Worm (Caenorhabditis elegans) whole organism, L3 larva: ENCODE measurements around the gene F54E12.2.
A peak's percentile ranks its signal among the peaks of the same experiment; 100 is the strongest.

Experiments
- ZK546.5 ChIP-seq: sonication (generic microtip); optimal IDR thresholded peaks from 2 replicates; lab custom pipeline; 2017; ENCODE audit warnings: missing biosample characterization, missing genetic modification characterization
- aly-2 ChIP-seq: fragments of 150-350 bp; optimal IDR thresholded peaks from 2 replicates; lab custom pipeline; 2014; ENCODE audit warnings: missing biosample characterization, missing genetic modification characterization
- ceh-16 ChIP-seq: sonication (generic microtip); optimal IDR thresholded peaks from 2 replicates; lab custom pipeline; 2017; ENCODE audit warnings: missing biosample characterization, missing genetic modification characterization
- ceh-28 ChIP-seq: fragments of 150-350 bp; optimal IDR thresholded peaks from 2 replicates; lab custom pipeline; 2014; ENCODE audit warnings: missing biosample characterization, missing genetic modification reagents, missing genetic modification characterization
- ceh-82 ChIP-seq: fragments of 150-350 bp; optimal IDR thresholded peaks from 2 replicates; lab custom pipeline; 2014; ENCODE audit warnings: missing biosample characterization, missing genetic modification characterization
- daf-12 ChIP-seq: fragments of 150-350 bp; optimal IDR thresholded peaks from 2 replicates; lab custom pipeline; 2014; ENCODE audit warnings: missing biosample characterization, missing genetic modification reagents, missing genetic modification characterization
- egl-5 ChIP-seq: fragments of 150-350 bp; optimal IDR thresholded peaks from 2 replicates; lab custom pipeline; 2017; ENCODE audit warnings: missing biosample characterization, missing genetic modification reagents, missing genetic modification characterization, inconsistent platforms
- elt-1 ChIP-seq: fragments of 150-350 bp; optimal IDR thresholded peaks from 2 replicates; lab custom pipeline; 2014; ENCODE audit warnings: missing biosample characterization, missing genetic modification characterization
- elt-2 ChIP-seq: sonication (generic microtip); optimal IDR thresholded peaks from 2 replicates; lab custom pipeline; 2016; ENCODE audit warnings: missing genetic modification reagents, mild to moderate bottlenecking, missing genetic modification characterization, missing compliant biosample characterization
- eor-1 ChIP-seq, 2 experiments: fragments of 150-350 bp; optimal IDR thresholded peaks; 2 replicates each; lab custom pipeline; 2014 to 2018; ENCODE audit warnings: missing biosample characterization in 2 of 2, missing genetic modification characterization in 2 of 2
- fkh-10 ChIP-seq: sonication (generic microtip); optimal IDR thresholded peaks from 2 replicates; lab custom pipeline; 2017; ENCODE audit warnings: missing biosample characterization, missing genetic modification reagents, missing genetic modification characterization
- fkh-2 ChIP-seq: fragments of 150-350 bp; optimal IDR thresholded peaks from 2 replicates; lab custom pipeline; 2014; ENCODE audit warnings: missing biosample characterization, missing genetic modification reagents, missing genetic modification characterization
- fos-1 ChIP-seq: fragments of 150-350 bp; optimal IDR thresholded peaks from 2 replicates; lab custom pipeline; 2014; ENCODE audit warnings: missing biosample characterization, missing genetic modification characterization
- hmg-11 ChIP-seq: sonication (generic microtip); optimal IDR thresholded peaks from 2 replicates; lab custom pipeline; 2016; ENCODE audit warnings: missing genetic modification characterization, missing compliant biosample characterization
- jun-1 ChIP-seq: fragments of 150-350 bp; optimal IDR thresholded peaks from 2 replicates; lab custom pipeline; 2014; ENCODE audit warnings: missing biosample characterization, missing genetic modification reagents, missing genetic modification characterization
- lin-15B ChIP-seq: fragments of 150-350 bp; optimal IDR thresholded peaks from 2 replicates; lab custom pipeline; 2014; ENCODE audit warnings: missing biosample characterization, missing genetic modification characterization
- lin-39 ChIP-seq: fragments of 150-350 bp; optimal IDR thresholded peaks from 2 replicates; lab custom pipeline; 2018; ENCODE audit warnings: missing biosample characterization, missing genetic modification reagents, missing genetic modification characterization
- mml-1 ChIP-seq: fragments of 150-350 bp; sonication (generic microtip); optimal IDR thresholded peaks from 3 replicates; lab custom pipeline; 2014; ENCODE audit warnings: missing biosample characterization, missing genetic modification characterization
- nhr-12 ChIP-seq: fragments of 150-350 bp; optimal IDR thresholded peaks from 2 replicates; lab custom pipeline; 2014; ENCODE audit warnings: missing biosample characterization, missing genetic modification characterization
- nhr-23 ChIP-seq: fragments of 150-350 bp; optimal IDR thresholded peaks from 2 replicates; lab custom pipeline; 2014; ENCODE audit warnings: missing biosample characterization, missing genetic modification reagents, missing genetic modification characterization
- nhr-25 ChIP-seq: sonication (generic microtip); optimal IDR thresholded peaks from 2 replicates; lab custom pipeline; 2017; ENCODE audit warnings: missing biosample characterization, missing genetic modification characterization
- nhr-43 ChIP-seq: sonication (generic microtip); optimal IDR thresholded peaks from 2 replicates; lab custom pipeline; 2016; ENCODE audit warnings: mild to moderate bottlenecking, missing genetic modification characterization, missing compliant biosample characterization; ENCODE audit not compliant: poor library complexity, severe bottlenecking
- nhr-76 ChIP-seq: fragments of 150-350 bp; sonication (generic microtip); optimal IDR thresholded peaks from 5 replicates; lab custom pipeline; 2014; ENCODE audit warnings: missing biosample characterization, missing genetic modification characterization
- nhr-77 ChIP-seq: fragments of 150-350 bp; optimal IDR thresholded peaks from 2 replicates; lab custom pipeline; 2014; ENCODE audit warnings: missing biosample characterization, missing genetic modification characterization
- pha-4 ChIP-seq: fragments of 150-350 bp; optimal IDR thresholded peaks from 2 replicates; lab custom pipeline; 2014; ENCODE audit warnings: missing biosample characterization, missing genetic modification reagents, missing genetic modification characterization
- pqm-1 ChIP-seq: fragments of 150-350 bp; optimal IDR thresholded peaks from 2 replicates; lab custom pipeline; 2017; ENCODE audit warnings: missing biosample characterization, missing genetic modification characterization, inconsistent platforms
- sea-2 ChIP-seq: fragments of 150-350 bp; sonication (generic microtip); optimal IDR thresholded peaks from 4 replicates; lab custom pipeline; 2014; ENCODE audit warnings: missing biosample characterization, missing genetic modification reagents, missing genetic modification characterization
- skn-1 ChIP-seq: fragments of 150-350 bp; optimal IDR thresholded peaks from 2 replicates; lab custom pipeline; 2014; ENCODE audit warnings: missing biosample characterization, missing genetic modification characterization
- snpc-4 ChIP-seq: fragments of 150-350 bp; optimal IDR thresholded peaks from 2 replicates; lab custom pipeline; 2014; ENCODE audit warnings: missing biosample characterization, missing genetic modification characterization
- tbx-2 ChIP-seq: sonication (generic microtip); optimal IDR thresholded peaks from 2 replicates; lab custom pipeline; 2016; ENCODE audit warnings: mild to moderate bottlenecking, missing genetic modification characterization, missing compliant biosample characterization
- unc-62 ChIP-seq: fragments of 150-350 bp; sonication (generic microtip); optimal IDR thresholded peaks from 4 replicates; lab custom pipeline; 2014; ENCODE audit warnings: missing biosample characterization, missing genetic modification reagents, missing genetic modification characterization
- ztf-11 ChIP-seq: fragments of 150-350 bp; optimal IDR thresholded peaks from 2 replicates; lab custom pipeline; 2014; ENCODE audit warnings: missing biosample characterization, missing genetic modification characterization

Gene F54E12.2

ce11 chrIV:11298154-11299086 lies 38.6 kb downstream of the F54E12.2 start, which contains the start of the genes B0035.15 and dnj-1 (continued):
- TF ChIP-seq unc-62 (no peak), egl-5 (peak; percentile 6), skn-1 (tag; lab: Kevin White, UChicago) (no peak), lin-39 (tag; lab: Kevin White, UChicago) (peak; percentile 27), nhr-23 (tag; lab: Kevin White, UChicago) (peak; percentile 0), ceh-16 (no peak), elt-2 (peak; percentile 7), tbx-2 (no peak), hmg-11 (tag; lab: Kevin White, UChicago) (peak; percentile 57), pha-4 (tag; lab: Kevin White, UChicago) (peak; percentile 63), eor-1 (tag; optimal IDR thresholded peaks at IDR 0.05; lab: Kevin White, UChicago) (no peak)

- TF ChIP-seq fkh-2 (tag; lab: Kevin White, UChicago) (no peak), fos-1 (tag; lab: Kevin White, UChicago) (no peak), skn-1 (tag; lab: Kevin White, UChicago) (no peak), nhr-43 (tag; lab: Kevin White, UChicago) (no peak), lin-39 (tag; lab: Kevin White, UChicago) (no peak), ceh-28 (tag; lab: Kevin White, UChicago) (no peak), sea-2 (GFP tag; lab: Kevin White, UChicago) (no peak), ztf-11 (no peak), daf-12 (no peak), nhr-76 (tag; lab: Kevin White, UChicago) (no peak)
Observed at ce11 chrIV:11296787-11297186, 40.2 kb downstream of the F54E12.2 start, which contains the start of gene mttu-1. Gene mttu-1, minus strand, starts transcription at chrIV:11296887.

ce11 chrIV:11288965-11289364 lies 48.0 kb downstream of the F54E12.2 start:
- peak; percentile 97 for TF ChIP-seq elt-2
- TF ChIP-seq pqm-1 (tag; lab: Kevin White, UChicago) = peak; percentile 90
- no peak for TF ChIP-seq aly-2
- TF ChIP-seq nhr-77 (tag; lab: Kevin White, UChicago) = no peak
- TF ChIP-seq pha-4 (tag; lab: Kevin White, UChicago) = peak; percentile 53

ce11 chrIV:11287511-11287910 lies 49.5 kb downstream of the F54E12.2 start, which contains the start of gene F54D1.6:
Gene F54D1.6, plus strand, starts transcription at chrIV:11287811.
- TF ChIP-seq pha-4 (tag; lab: Kevin White, UChicago) (peak; percentile 44), fkh-2 (tag; lab: Kevin White, UChicago) (no peak)

- TF ChIP-seq daf-12 (no peak), ceh-16 (no peak), nhr-12 (tag; lab: Kevin White, UChicago) (no peak), snpc-4 (tag; lab: Kevin White, UChicago) (no peak), mml-1 (no peak), jun-1 (tag; lab: Kevin White, UChicago) (no peak), nhr-25 (tag; lab: Kevin White, UChicago) (no peak), fos-1 (tag; lab: Kevin White, UChicago) (no peak), pha-4 (tag; lab: Kevin White, UChicago) (peak; percentile 46), ZK546.5 (tag; lab: Kevin White, UChicago) (no peak), nhr-76 (tag; lab: Kevin White, UChicago) (no peak), elt-2 (peak; percentile 31), elt-1 (no peak), nhr-23 (tag; lab: Kevin White, UChicago) (no peak), aly-2 (no peak), pqm-1 (tag; lab: Kevin White, UChicago) (peak; percentile 71), fkh-10 (no peak)
Observed at ce11 chrIV:11286112-11286511, 50.9 kb downstream of the F54E12.2 start.

ce11 chrIV:11285239-11285638 lies 51.7 kb downstream of the F54E12.2 start:
- no peak for TF ChIP-seq ceh-82
- peak; percentile 12 for TF ChIP-seq pha-4 (tag; lab: Kevin White, UChicago)
- no peak for TF ChIP-seq lin-15B
- TF ChIP-seq elt-2 = peak; percentile 4
